Fruit fly (Drosophila melanogaster): Measurements from ENCODE around the gene CadN2.

The CadN2 gene

DNA sequence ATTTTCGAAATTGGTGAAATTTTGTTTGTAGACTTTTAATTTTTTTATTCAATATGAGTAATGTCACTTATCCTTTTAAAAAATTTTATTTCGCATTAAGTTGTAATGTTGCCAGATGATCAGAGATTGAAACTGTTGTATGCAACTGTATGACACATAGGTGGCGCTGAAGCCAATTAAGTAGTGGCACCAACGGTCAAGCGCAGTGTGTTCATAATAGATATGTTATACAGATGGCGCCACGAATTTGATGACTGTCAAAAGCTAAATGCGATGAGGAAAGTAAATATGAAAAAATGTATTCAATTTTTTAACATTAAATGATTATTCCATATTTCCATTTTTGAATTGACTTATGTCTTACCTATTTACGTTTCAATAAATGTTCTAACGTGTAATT, 90.4 kb downstream of the CadN2 start (continued):
- TF ChIP-seq Scr (GFP tag; IDR thresholded peaks at IDR 0.05; ENCODE audit: partially characterized antibody) (no peak), ftz-f1 (GFP tag; optimal IDR thresholded peaks at IDR 0.05) (no peak), chif (GFP tag; optimal IDR thresholded peaks at IDR 0.05) (peak in 1 of 2 experiments; percentile 58), Sox100B (GFP tag; optimal IDR thresholded peaks at IDR 0.05) (no peak), chm (GFP tag; IDR thresholded peaks at IDR 0.05) (no peak), CG15601 (tag; optimal IDR thresholded peaks at IDR 0.05) (peak; percentile 66), Bteb2 (GFP tag; optimal IDR thresholded peaks at IDR 0.05) (no peak), ham (GFP tag; IDR thresholded peaks at IDR 0.05) (no peak), hb (GFP tag; IDR thresholded peaks at IDR 0.05; ENCODE audit: partially characterized antibody) (no peak), h (optimal IDR thresholded peaks at IDR 0.05) (no peak), caup (GFP tag; optimal IDR thresholded peaks at IDR 0.05; ENCODE audit: severe bottlenecking) (no peak), HHEX (GFP tag; optimal IDR thresholded peaks at IDR 0.05) (no peak), kay (GFP tag; optimal IDR thresholded peaks at IDR 0.05) (peak; percentile 10), CG11398 (GFP tag; optimal IDR thresholded peaks at IDR 0.05) (no peak), Oli (tag; optimal IDR thresholded peaks at IDR 0.05) (no peak), Fer1 (GFP tag; optimal IDR thresholded peaks at IDR 0.05) (no peak), Dll (GFP tag; IDR thresholded peaks at IDR 0.05; ENCODE audit: partially characterized antibody) (no peak), lbe (GFP tag; optimal IDR thresholded peaks at IDR 0.05) (no peak), Awh (GFP tag; IDR thresholded peaks at IDR 0.05) (no peak), H2.0 (GFP tag; IDR thresholded peaks at IDR 0.05) (0 out of 2 replicates have a peak, but pooled peaks have one; percentile 3), mirr (GFP tag; optimal IDR thresholded peaks at IDR 0.05) (no peak), CG6813 (GFP tag; optimal IDR thresholded peaks at IDR 0.05) (no peak), bigmax (GFP tag; optimal IDR thresholded peaks at IDR 0.05) (no peak), CG18599 (GFP tag; optimal IDR thresholded peaks at IDR 0.05) (no peak), Neu2 (GFP tag; optimal IDR thresholded peaks at IDR 0.05; ENCODE audit: borderline replicate concordance) (no peak), CG7745 (tag; optimal IDR thresholded peaks at IDR 0.05) (no peak), twi (tag; optimal IDR thresholded peaks at IDR 0.05) (no peak), CG11504 (tag; optimal IDR thresholded peaks at IDR 0.05) (no peak), dmrt11E (tag; optimal IDR thresholded peaks at IDR 0.05) (peak; percentile 14), Nf-YC (tag; optimal IDR thresholded peaks at IDR 0.05) (no peak), hbn (GFP tag; IDR thresholded peaks at IDR 0.05; ENCODE audit: partially characterized antibody) (no peak), Myb (GFP tag; optimal IDR thresholded peaks at IDR 0.05) (peak; percentile 61), CG8924 (tag; optimal IDR thresholded peaks at IDR 0.05) (no peak), CG14441 (GFP tag; IDR thresholded peaks at IDR 0.05) (no peak; the same call in 1 of the 2 replicates), CG9215 (GFP tag; IDR thresholded peaks at IDR 0.05) (no peak), grau (tag; optimal IDR thresholded peaks at IDR 0.05) (no peak), zf30C (GFP tag; optimal IDR thresholded peaks at IDR 0.05) (peak; percentile 39), MTF-1 (GFP tag; optimal IDR thresholded peaks at IDR 0.05; ENCODE audit: borderline replicate concordance) (no peak)

- no peak for TF ChIP-seq Mes4 (GFP tag; optimal IDR thresholded peaks at IDR 0.05)
- TF ChIP-seq CG14860 (GFP tag; IDR thresholded peaks at IDR 0.05; ENCODE audit: partially characterized antibody): peak; percentile 54; the same call in 1 of the 3 replicates
- peak; percentile 58 for TF ChIP-seq HLH4C (GFP tag; IDR thresholded peaks at IDR 0.05; ENCODE audit: partially characterized antibody)
- 0 out of 2 replicates have a peak, but pooled peaks have one; percentile 25 for TF ChIP-seq ato (GFP tag; IDR thresholded peaks at IDR 0.05; ENCODE audit: partially characterized antibody)
- TF ChIP-seq CG7963 (GFP tag; IDR thresholded peaks at IDR 0.05; ENCODE audit: partially characterized antibody): 0 out of 3 replicates have a peak, but pooled peaks have one; percentile 8
Observed at dm6 chr2L:17783477-17783876, 91.6 kb downstream of the CadN2 start.

Data from whole organism, embryonic.